Worm (Caenorhabditis elegans) whole organism, mixed stage, embryonic: ENCODE data around the gene pdcd-2.

Experiments used
- M03D4.4 ChIP-seq: sonication (generic microtip); optimal IDR thresholded peaks from 2 replicates; lab custom pipeline; 2017; ENCODE audit warnings: mild to moderate bottlenecking, missing genetic modification characterization, missing compliant biosample characterization
- bed-3 ChIP-seq: fragments of 200-800 bp; sonication (Bioruptor generic); optimal IDR thresholded peaks from 3 replicates; lab custom pipeline; 2018; ENCODE audit warnings: mild to moderate bottlenecking, missing genetic modification characterization, moderate library complexity, missing compliant biosample characterization
- blmp-1 ChIP-seq: fragments of 150-350 bp; optimal IDR thresholded peaks from 2 replicates; lab custom pipeline; 2014; ENCODE audit warnings: missing biosample characterization, missing genetic modification characterization
- ceh-39 ChIP-seq: fragments of 150-350 bp; optimal IDR thresholded peaks from 2 replicates; lab custom pipeline; 2014; ENCODE audit warnings: missing biosample characterization, missing genetic modification characterization
- ceh-43 ChIP-seq: fragments of 200-800 bp; sonication (Bioruptor generic); optimal IDR thresholded peaks from 2 replicates; lab custom pipeline; 2018; ENCODE audit warnings: mild to moderate bottlenecking, missing genetic modification characterization, moderate library complexity, missing compliant biosample characterization
- ceh-83 ChIP-seq: fragments of 200-800 bp; sonication (Bioruptor generic); optimal IDR thresholded peaks from 2 replicates; lab custom pipeline; 2018; ENCODE audit warnings: mild to moderate bottlenecking, missing genetic modification characterization, missing compliant biosample characterization
- ces-1 ChIP-seq: fragments of 150-350 bp; optimal IDR thresholded peaks from 2 replicates; lab custom pipeline; 2014; ENCODE audit warnings: missing biosample characterization, missing genetic modification reagents, missing genetic modification characterization
- cnd-1 ChIP-seq: fragments of 200-800 bp; sonication (Bioruptor generic); optimal IDR thresholded peaks from 2 replicates; lab custom pipeline; 2018; ENCODE audit warnings: mild to moderate bottlenecking, missing genetic modification characterization, missing compliant biosample characterization
- drap-1 ChIP-seq: fragments of 200-800 bp; sonication (Bioruptor generic); optimal IDR thresholded peaks from 3 replicates; lab custom pipeline; 2018; ENCODE audit warnings: mild to moderate bottlenecking, missing genetic modification characterization, missing compliant biosample characterization
- elt-1 ChIP-seq: sonication (generic microtip); optimal IDR thresholded peaks from 2 replicates; lab custom pipeline; 2017; ENCODE audit warnings: missing genetic modification characterization, mild to moderate bottlenecking, missing compliant biosample characterization, antibody characterized with exemption, moderate library complexity, borderline replicate concordance; ENCODE audit not compliant: insufficient read depth
- elt-3 ChIP-seq: fragments of 150-350 bp; optimal IDR thresholded peaks from 2 replicates; lab custom pipeline; 2014; ENCODE audit warnings: missing biosample characterization, missing genetic modification characterization
- flh-1 ChIP-seq: fragments of 200-800 bp; sonication (Bioruptor generic); optimal IDR thresholded peaks from 2 replicates; lab custom pipeline; 2018; ENCODE audit warnings: mild to moderate bottlenecking, missing genetic modification characterization, moderate library complexity, missing compliant biosample characterization
- ham-2 ChIP-seq: fragments of 200-800 bp; sonication (Bioruptor generic); optimal IDR thresholded peaks from 2 replicates; lab custom pipeline; 2018; ENCODE audit warnings: mild to moderate bottlenecking, missing genetic modification characterization, missing compliant biosample characterization
- hlh-1 ChIP-seq: fragments of 150-350 bp; optimal IDR thresholded peaks from 2 replicates; lab custom pipeline; 2014; ENCODE audit warnings: missing biosample characterization, missing genetic modification reagents, missing genetic modification characterization
- lin-13 ChIP-seq: fragments of 150-350 bp; optimal IDR thresholded peaks from 2 replicates; lab custom pipeline; 2014; ENCODE audit warnings: missing biosample characterization, missing genetic modification characterization
- lin-32 ChIP-seq: fragments of 200-800 bp; sonication (Bioruptor generic); optimal IDR thresholded peaks from 2 replicates; lab custom pipeline; 2018; ENCODE audit warnings: mild to moderate bottlenecking, missing genetic modification characterization, missing compliant biosample characterization
- lsy-2 ChIP-seq: fragments of 150-350 bp; optimal IDR thresholded peaks from 2 replicates; lab custom pipeline; 2014; ENCODE audit warnings: missing biosample characterization, missing genetic modification characterization
- mab-5 ChIP-seq: fragments of 150-350 bp; optimal IDR thresholded peaks from 2 replicates; lab custom pipeline; 2014; ENCODE audit warnings: missing biosample characterization, missing genetic modification characterization
- mep-1 ChIP-seq: fragments of 150-350 bp; optimal IDR thresholded peaks from 2 replicates; lab custom pipeline; 2017; ENCODE audit warnings: missing biosample characterization, missing genetic modification reagents, missing genetic modification characterization, inconsistent platforms
- mls-2 ChIP-seq: sonication (generic microtip); optimal IDR thresholded peaks from 2 replicates; lab custom pipeline; 2016; ENCODE audit warnings: mild to moderate bottlenecking, missing genetic modification characterization, moderate library complexity, missing compliant biosample characterization
- nhr-12 ChIP-seq: fragments of 150-350 bp; optimal IDR thresholded peaks from 2 replicates; lab custom pipeline; 2014; ENCODE audit warnings: missing biosample characterization, missing genetic modification characterization
- nhr-2 ChIP-seq: fragments of 150-350 bp; optimal IDR thresholded peaks from 2 replicates; lab custom pipeline; 2014; ENCODE audit warnings: missing biosample characterization, missing genetic modification characterization
- nhr-237 ChIP-seq: fragments of 150-350 bp; optimal IDR thresholded peaks from 2 replicates; lab custom pipeline; 2014; ENCODE audit warnings: missing biosample characterization, missing genetic modification characterization
- nhr-28 ChIP-seq: fragments of 150-350 bp; optimal IDR thresholded peaks from 2 replicates; lab custom pipeline; 2014; ENCODE audit warnings: missing biosample characterization, missing genetic modification characterization
- nhr-76 ChIP-seq: sonication (generic microtip); optimal IDR thresholded peaks from 2 replicates; lab custom pipeline; 2017; ENCODE audit warnings: missing biosample characterization, missing genetic modification characterization
- pha-4 ChIP-seq: fragments of 150-350 bp; optimal IDR thresholded peaks from 2 replicates; lab custom pipeline; 2018; ENCODE audit warnings: missing biosample characterization, missing genetic modification reagents, missing genetic modification characterization
- sem-2 ChIP-seq: fragments of 200-800 bp; sonication (Bioruptor generic); optimal IDR thresholded peaks from 2 replicates; lab custom pipeline; 2018; ENCODE audit warnings: mild to moderate bottlenecking, missing genetic modification characterization, missing compliant biosample characterization
- snpc-4 ChIP-seq: fragments of 150-350 bp; optimal IDR thresholded peaks from 2 replicates; lab custom pipeline; 2014; ENCODE audit warnings: missing biosample characterization, missing genetic modification characterization
- sptf-1 ChIP-seq: sonication (generic microtip); optimal IDR thresholded peaks from 2 replicates; lab custom pipeline; 2017; ENCODE audit warnings: mild to moderate bottlenecking, missing genetic modification characterization, moderate library complexity, missing compliant biosample characterization
- tbx-8 ChIP-seq: fragments of 200-800 bp; sonication (Bioruptor generic); optimal IDR thresholded peaks from 2 replicates; lab custom pipeline; 2018; ENCODE audit warnings: mild to moderate bottlenecking, missing genetic modification characterization, moderate library complexity, missing compliant biosample characterization
- unc-120 ChIP-seq: sonication (generic microtip); optimal IDR thresholded peaks from 2 replicates; lab custom pipeline; 2017; ENCODE audit warnings: missing genetic modification characterization, missing compliant biosample characterization; ENCODE audit not compliant: poor library complexity, severe bottlenecking
- unc-39 ChIP-seq: fragments of 150-350 bp; optimal IDR thresholded peaks from 2 replicates; lab custom pipeline; 2014; ENCODE audit warnings: missing biosample characterization, missing genetic modification characterization
- unc-62 ChIP-seq: fragments of 150-350 bp; optimal IDR thresholded peaks from 2 replicates; lab custom pipeline; 2014; ENCODE audit warnings: missing biosample characterization, missing genetic modification reagents, missing genetic modification characterization
- zip-8 ChIP-seq: fragments of 150-350 bp; optimal IDR thresholded peaks from 2 replicates; lab custom pipeline; 2014; ENCODE audit warnings: missing biosample characterization, missing genetic modification characterization
- ztf-11 ChIP-seq: fragments of 150-350 bp; optimal IDR thresholded peaks from 2 replicates; lab custom pipeline; 2014; ENCODE audit warnings: missing biosample characterization, missing genetic modification characterization

The pdcd-2 gene

DNA sequence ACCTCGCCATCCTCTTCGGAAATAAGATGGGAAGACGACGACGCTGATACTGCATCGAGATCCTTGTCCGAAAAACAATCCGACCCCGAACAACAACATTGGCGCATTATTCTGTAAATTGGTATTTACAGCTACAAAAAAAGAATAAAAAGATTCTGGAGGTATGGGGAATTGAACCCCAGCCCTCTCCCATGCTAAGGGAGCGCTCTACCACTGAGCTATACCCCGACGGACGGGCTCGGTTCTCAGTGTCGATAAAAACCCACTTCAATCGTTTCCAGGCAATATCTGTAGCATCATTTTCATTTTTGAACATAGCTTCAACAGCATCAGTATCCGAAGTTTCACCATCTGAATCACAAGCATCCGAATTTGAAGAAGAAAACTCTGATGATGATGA, 10.9 kb upstream of the pdcd-2 start:
- TF ChIP-seq lsy-2 (tag; lab: Kevin White, UChicago) (no peak), sptf-1 (peak; percentile 50), ces-1 (GFP tag; lab: Kevin White, UChicago) (no peak), M03D4.4 (tag; lab: Kevin White, UChicago) (peak; percentile 61), tbx-8 (no peak), zip-8 (no peak), lin-32 (GFP tag; lab: Kevin White, UChicago) (peak; percentile 39), cnd-1 (tag; lab: Kevin White, UChicago) (no peak), mls-2 (tag; lab: Kevin White, UChicago) (peak; percentile 27), ceh-39 (tag; lab: Kevin White, UChicago) (no peak), drap-1 (GFP tag; lab: Kevin White, UChicago) (peak; percentile 45), bed-3 (GFP tag; lab: Kevin White, UChicago) (no peak), ham-2 (no peak), hlh-1 (no peak), elt-1 (no peak), nhr-237 (tag; lab: Kevin White, UChicago) (no peak), nhr-12 (tag; lab: Kevin White, UChicago) (no peak), flh-1 (GFP tag; lab: Kevin White, UChicago) (no peak), ceh-83 (GFP tag; lab: Kevin White, UChicago) (peak; percentile 57), nhr-28 (tag; lab: Kevin White, UChicago) (no peak), nhr-2 (tag; lab: Kevin White, UChicago) (no peak), unc-39 (tag; lab: Kevin White, UChicago) (no peak), blmp-1 (tag; lab: Kevin White, UChicago) (no peak), ztf-11 (tag; lab: Kevin White, UChicago) (no peak), pha-4 (no peak), ceh-43 (GFP tag; lab: Kevin White, UChicago) (no peak), mab-5 (tag; lab: Kevin White, UChicago) (no peak), sem-2 (GFP tag; lab: Kevin White, UChicago) (peak; percentile 36), lin-13 (tag; lab: Kevin White, UChicago) (no peak), nhr-76 (tag; lab: Kevin White, UChicago) (no peak), unc-62 (GFP tag; lab: Kevin White, UChicago) (no peak), elt-3 (no peak), mep-1 (tag; lab: Kevin White, UChicago) (no peak), unc-120 (tag; lab: Kevin White, UChicago) (no peak), snpc-4 (tag; lab: Kevin White, UChicago) (no peak)
- TF ChIP-seq, all 35 proteins: peak for 7

DNA sequence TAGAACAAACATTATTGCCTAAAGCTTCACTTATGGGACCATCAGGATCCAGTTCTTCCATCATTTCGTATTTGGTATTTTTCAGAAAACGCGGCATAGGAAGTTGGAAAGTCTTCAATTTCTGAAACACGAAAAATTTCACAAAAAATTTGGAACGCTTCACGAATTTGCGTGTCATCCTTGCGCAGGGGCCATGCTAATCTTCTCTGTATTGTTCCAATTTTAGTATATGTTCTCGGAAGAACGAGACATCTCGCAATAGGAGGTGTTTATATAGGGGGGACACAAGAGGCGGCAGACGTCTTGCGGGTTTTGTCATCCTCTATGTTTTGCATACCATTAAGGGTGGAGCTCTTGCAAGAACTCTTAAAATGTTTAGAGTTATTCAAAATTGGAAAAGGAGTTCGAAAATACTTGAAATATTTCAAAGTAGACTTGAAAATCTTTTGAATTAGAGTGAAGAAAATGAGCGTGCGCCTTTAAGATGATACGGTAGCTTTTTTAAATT, 8.9 kb upstream of the pdcd-2 start:
- TF ChIP-seq mls-2 (tag; lab: Kevin White, UChicago), result peak; percentile 79
- peak; percentile 52 for TF ChIP-seq bed-3 (GFP tag; lab: Kevin White, UChicago)
- peak; percentile 28 for TF ChIP-seq flh-1 (GFP tag; lab: Kevin White, UChicago)
- peak; percentile 62 for TF ChIP-seq M03D4.4 (tag; lab: Kevin White, UChicago)
- peak; percentile 42 for TF ChIP-seq tbx-8
- TF ChIP-seq ceh-43 (GFP tag; lab: Kevin White, UChicago), result peak; percentile 70
- TF ChIP-seq sptf-1, result peak; percentile 82
- TF ChIP-seq sem-2 (GFP tag; lab: Kevin White, UChicago), result peak; percentile 59
- TF ChIP-seq cnd-1 (tag; lab: Kevin White, UChicago), result peak; percentile 75
- peak; percentile 73 for TF ChIP-seq drap-1 (GFP tag; lab: Kevin White, UChicago)
- TF ChIP-seq lin-32 (GFP tag; lab: Kevin White, UChicago), result peak; percentile 62
- peak; percentile 60 for TF ChIP-seq unc-120 (tag; lab: Kevin White, UChicago)
- TF ChIP-seq ceh-83 (GFP tag; lab: Kevin White, UChicago), result peak; percentile 84
